Fruit fly (Drosophila melanogaster) whole organism, embryonic: Measurements from ENCODE around the gene Irk1.
A peak's percentile ranks its signal among the peaks of the same experiment; 100 is the strongest.

ENCODE experiments used
- Atf3 ChIP-seq: fragments of 200-800 bp; sonication (Bioruptor generic); optimal IDR thresholded peaks from 3 replicates; lab custom pipeline; 2016; ENCODE audit warnings: missing biosample characterization, missing genetic modification characterization
- B-H2 ChIP-seq: fragments of 200-800 bp; sonication (Bioruptor generic); optimal IDR thresholded peaks from 2 replicates; lab custom pipeline; 2018; ENCODE audit warnings: missing biosample characterization, mild to moderate bottlenecking, missing genetic modification characterization
- CG11696 ChIP-seq: fragments of 200-800 bp; sonication (Bioruptor generic); IDR thresholded peaks from 2 replicates; pipeline ENCODE4 v1.3.6; 2022; ENCODE audit warnings: missing biosample characterization, missing genetic modification characterization
- CG12219 ChIP-seq: fragments of 200-800 bp; sonication (Bioruptor generic); optimal IDR thresholded peaks from 3 replicates; lab custom pipeline; 2018; ENCODE audit warnings: missing biosample characterization, mild to moderate bottlenecking, missing genetic modification characterization
- CG12659 ChIP-seq: fragments of 200-800 bp; sonication (Bioruptor generic); optimal IDR thresholded peaks from 3 replicates; lab custom pipeline; 2017; ENCODE audit warnings: mild to moderate bottlenecking, missing biosample characterization, missing genetic modification reagents, missing genetic modification characterization
- CG14014 ChIP-seq: fragments of 200-800 bp; sonication (Bioruptor generic); IDR thresholded peaks from 2 replicates; pipeline ENCODE4 v1.3.6; 2022; ENCODE audit warnings: missing biosample characterization, missing genetic modification characterization
- CG15696 ChIP-seq: fragments of 200-800 bp; sonication (Bioruptor generic); optimal IDR thresholded peaks from 2 replicates; lab custom pipeline; 2019; ENCODE audit warnings: missing biosample characterization, mild to moderate bottlenecking, missing genetic modification characterization, moderate library complexity
- CG1602 ChIP-seq: fragments of 200-800 bp; sonication (Bioruptor generic); optimal IDR thresholded peaks from 3 replicates; lab custom pipeline; 2016; ENCODE audit warnings: missing biosample characterization, missing genetic modification characterization
- CG17612 ChIP-seq: fragments of 200-800 bp; sonication (Bioruptor generic); IDR thresholded peaks from 2 replicates; pipeline ENCODE4 v1.3.6; 2022; ENCODE audit warnings: missing biosample characterization, missing genetic modification characterization
- CG2202 ChIP-seq: fragments of 200-800 bp; sonication (Bioruptor generic); optimal IDR thresholded peaks from 2 replicates; lab custom pipeline; 2018; ENCODE audit warnings: missing biosample characterization, mild to moderate bottlenecking, missing genetic modification characterization
- CG2712 ChIP-seq: fragments of 200-800 bp; optimal IDR thresholded peaks from 3 replicates; lab custom pipeline; 2019; ENCODE audit warnings: missing biosample characterization, mild to moderate bottlenecking, missing genetic modification characterization, moderate library complexity
- CG3163 ChIP-seq: fragments of 200-800 bp; sonication (Bioruptor generic); optimal IDR thresholded peaks from 3 replicates; lab custom pipeline; 2016; ENCODE audit warnings: missing biosample characterization, missing genetic modification characterization
- CG32772 ChIP-seq: fragments of 200-800 bp; sonication (Bioruptor generic); IDR thresholded peaks from 2 replicates; pipeline ENCODE4 v1.3.6; 2022; ENCODE audit warnings: missing biosample characterization, missing genetic modification characterization
- CG3838 ChIP-seq: fragments of 200-800 bp; sonication (Bioruptor generic); optimal IDR thresholded peaks from 3 replicates; lab custom pipeline; 2016; ENCODE audit warnings: missing biosample characterization, missing genetic modification characterization
- CG42726 ChIP-seq: fragments of 200-800 bp; sonication (Bioruptor generic); IDR thresholded peaks from 2 replicates; pipeline ENCODE4 v1.3.6; 2022; ENCODE audit warnings: missing biosample characterization, missing genetic modification characterization; ENCODE audit not compliant: partially characterized antibody
- CG4730 ChIP-seq: fragments of 200-800 bp; sonication (Bioruptor generic); IDR thresholded peaks from 2 replicates; pipeline ENCODE4 v1.3.6; 2022; ENCODE audit warnings: missing biosample characterization, missing genetic modification characterization
- CHES-1-like ChIP-seq: fragments of 200-800 bp; sonication (Bioruptor generic); optimal IDR thresholded peaks from 2 replicates; lab custom pipeline; 2016; ENCODE audit warnings: missing biosample characterization, missing genetic modification characterization
- CkIIα-i1 ChIP-seq: fragments of 200-800 bp; sonication (Bioruptor generic); IDR thresholded peaks from 2 replicates; pipeline ENCODE4 v1.3.6; 2022; ENCODE audit warnings: missing biosample characterization, missing genetic modification characterization
- D19A ChIP-seq: fragments of 200-800 bp; optimal IDR thresholded peaks from 3 replicates; lab custom pipeline; 2019; ENCODE audit warnings: missing biosample characterization, mild to moderate bottlenecking, missing genetic modification characterization, moderate library complexity
- GATAe ChIP-seq: fragments of 200-800 bp; sonication (Bioruptor generic); conservative IDR thresholded peaks from 2 replicates; pipeline ENCODE4 v1.3.6; 2022; ENCODE audit warnings: missing biosample characterization, missing genetic modification characterization
- H2.0 ChIP-seq: fragments of 200-800 bp; sonication (Bioruptor generic); IDR thresholded peaks from 2 replicates; pipeline ENCODE4 v1.3.6; 2022; ENCODE audit warnings: missing biosample characterization, missing genetic modification characterization
- HmgD ChIP-seq: fragments of 200-800 bp; sonication (Bioruptor generic); optimal IDR thresholded peaks from 3 replicates; lab custom pipeline; 2016; ENCODE audit warnings: missing biosample characterization, missing genetic modification characterization
- MBD-R2 ChIP-seq: fragments of 200-800 bp; sonication (Bioruptor generic); IDR thresholded peaks from 2 replicates; pipeline ENCODE4 v1.3.6; 2022; ENCODE audit warnings: missing biosample characterization, missing genetic modification characterization
- Med ChIP-seq: fragments of 200-800 bp; sonication (Bioruptor generic); peaks from one replicate; lab custom pipeline; 2016; ENCODE audit warnings: missing biosample characterization, missing genetic modification characterization, mild to moderate bottlenecking, inconsistent platforms, moderate library complexity
- NC2β ChIP-seq: fragments of 200-800 bp; sonication (Bioruptor generic); optimal IDR thresholded peaks from 2 replicates; lab custom pipeline; 2016; ENCODE audit warnings: missing biosample characterization, missing genetic modification characterization
- Nf-YC ChIP-seq: fragments of 200-800 bp; optimal IDR thresholded peaks from 3 replicates; lab custom pipeline; 2019; ENCODE audit warnings: missing biosample characterization, mild to moderate bottlenecking, missing genetic modification characterization, moderate library complexity
- Ravus ChIP-seq: fragments of 200-800 bp; sonication (Bioruptor generic); IDR thresholded peaks from 2 replicates; pipeline ENCODE4 v1.3.6; 2022; ENCODE audit warnings: missing biosample characterization, missing genetic modification characterization
- Ssrp ChIP-seq: fragments of 200-800 bp; sonication (Bioruptor generic); optimal IDR thresholded peaks from 2 replicates; lab custom pipeline; 2018; ENCODE audit warnings: missing biosample characterization, mild to moderate bottlenecking, missing genetic modification characterization, moderate library complexity
- Taf1 ChIP-seq: fragments of 200-800 bp; sonication (Bioruptor generic); IDR thresholded peaks from 2 replicates; pipeline ENCODE4 v1.3.6; 2022; ENCODE audit warnings: missing biosample characterization, missing genetic modification characterization
- Usf ChIP-seq: fragments of 200-800 bp; sonication (Bioruptor generic); optimal IDR thresholded peaks from 2 replicates; lab custom pipeline; 2017; ENCODE audit warnings: missing genotype, missing biosample characterization, missing genetic modification characterization
- Xrp1 ChIP-seq: fragments of 200-800 bp; sonication (Bioruptor generic); IDR thresholded peaks from 2 replicates; pipeline ENCODE4 v1.3.6; 2022; ENCODE audit warnings: missing biosample characterization, missing genetic modification characterization
- aop ChIP-seq: fragments of 200-800 bp; sonication (Bioruptor generic); IDR thresholded peaks from 2 replicates; pipeline ENCODE4 v1.3.6; 2022; ENCODE audit warnings: missing biosample characterization, missing genetic modification characterization
- bsh ChIP-seq, 2 experiments: fragments of 200-800 bp; sonication (Bioruptor generic); optimal IDR thresholded peaks; 2 replicates each; lab custom pipeline; 2017 to 2018; ENCODE audit warnings: mild to moderate bottlenecking in 2 of 2, missing biosample characterization in 2 of 2, missing genetic modification characterization in 2 of 2, moderate library complexity in 1 of 2
- crol ChIP-seq: fragments of 200-800 bp; sonication (Bioruptor generic); IDR thresholded peaks from 2 replicates; pipeline ENCODE4 v1.3.6; 2022; ENCODE audit warnings: missing biosample characterization, missing genetic modification characterization
- emc ChIP-seq: fragments of 200-800 bp; sonication (Bioruptor generic); optimal IDR thresholded peaks from 2 replicates; lab custom pipeline; 2016; ENCODE audit warnings: missing biosample characterization, missing genetic modification characterization
- gem ChIP-seq: fragments of 200-800 bp; sonication (Bioruptor generic); optimal IDR thresholded peaks from 2 replicates; lab custom pipeline; 2019; ENCODE audit warnings: missing biosample characterization, mild to moderate bottlenecking, missing genetic modification characterization, moderate library complexity
- her ChIP-seq: fragments of 200-800 bp; sonication (Bioruptor generic); optimal IDR thresholded peaks from 2 replicates; lab custom pipeline; 2016; ENCODE audit warnings: missing biosample characterization, missing genetic modification characterization
- hth ChIP-seq: fragments of >200 bp; optimal IDR thresholded peaks from 2 replicates; lab custom pipeline; 2017; ENCODE audit warnings: inconsistent platforms
- jumu ChIP-seq: fragments of 200-800 bp; sonication (Bioruptor generic); optimal IDR thresholded peaks from 3 replicates; lab custom pipeline; 2016; ENCODE audit warnings: missing biosample characterization, missing genetic modification characterization
- lola ChIP-seq, 3 experiments: fragments of >200 bp in 2 of 3; fragments of 200-800 bp in 1 of 3; sonication (Bioruptor generic) in 1 of 3; optimal IDR thresholded peaks; 2 replicates each; lab custom pipeline; 2017 to 2019; ENCODE audit warnings: missing biosample characterization in 3 of 3, missing genetic modification characterization in 3 of 3, mild to moderate bottlenecking in 1 of 3, moderate library complexity in 1 of 3
- nau ChIP-seq: fragments of 200-800 bp; sonication (Bioruptor generic); optimal IDR thresholded peaks from 3 replicates; lab custom pipeline; 2017; ENCODE audit warnings: missing biosample characterization, mild to moderate bottlenecking, missing genetic modification characterization, missing genetic modification reagents
- oc ChIP-seq: fragments of 200-800 bp; sonication (Bioruptor generic); optimal IDR thresholded peaks from 2 replicates; lab custom pipeline; 2018; ENCODE audit warnings: missing biosample characterization, mild to moderate bottlenecking, missing genetic modification characterization, moderate library complexity
- pita ChIP-seq: fragments of 200-800 bp; sonication (Bioruptor generic); optimal IDR thresholded peaks from 2 replicates; lab custom pipeline; 2017; ENCODE audit warnings: missing biosample characterization, mild to moderate bottlenecking, missing genetic modification characterization
- prd ChIP-seq, 3 experiments: fragments of >200 bp in 2 of 3; fragments of 200-800 bp in 1 of 3; sonication (Bioruptor generic) in 1 of 3; optimal IDR thresholded peaks in 2 of 3; IDR thresholded peaks in 1 of 3; 2 replicates in 2 of 3; 3 replicates in 1 of 3; pipeline versions ENCODE4 v1.3.6 to Lab custom; 2017 to 2022; ENCODE audit warnings: missing biosample characterization in 1 of 3, missing genetic modification characterization in 1 of 3
- row ChIP-seq: fragments of 200-800 bp; sonication (Bioruptor generic); IDR thresholded peaks from 3 replicates; pipeline ENCODE4 v1.3.6; 2022; ENCODE audit warnings: missing biosample characterization, missing genetic modification characterization
- sna ChIP-seq: fragments of 200-800 bp; sonication (Bioruptor generic); IDR thresholded peaks from 2 replicates; pipeline ENCODE4 v1.3.6; 2022; ENCODE audit warnings: missing biosample characterization, missing genetic modification characterization; ENCODE audit not compliant: partially characterized antibody
- tgo ChIP-seq: fragments of 200-800 bp; sonication (Bioruptor generic); IDR thresholded peaks from 3 replicates; pipeline ENCODE4 v1.3.6; 2022; ENCODE audit warnings: missing biosample characterization, missing genetic modification characterization
- tio ChIP-seq: fragments of 200-800 bp; sonication (Bioruptor generic); optimal IDR thresholded peaks from 2 replicates; lab custom pipeline; 2017; ENCODE audit warnings: missing biosample characterization, missing genetic modification characterization, inconsistent platforms
- tx ChIP-seq: fragments of 200-800 bp; sonication (Bioruptor generic); optimal IDR thresholded peaks from 2 replicates; lab custom pipeline; 2016; ENCODE audit warnings: missing biosample characterization, missing genetic modification characterization
- unpg ChIP-seq: fragments of 200-800 bp; sonication (Bioruptor generic); optimal IDR thresholded peaks from 3 replicates; lab custom pipeline; 2018; ENCODE audit warnings: missing biosample characterization, mild to moderate bottlenecking, missing genetic modification characterization, moderate library complexity
- usp ChIP-seq: fragments of >200 bp; optimal IDR thresholded peaks from 2 replicates; lab custom pipeline; 2017; ENCODE audit warnings: missing biosample characterization, missing genetic modification characterization
- zf30C ChIP-seq: fragments of 200-800 bp; sonication (Bioruptor generic); optimal IDR thresholded peaks from 3 replicates; lab custom pipeline; 2018; ENCODE audit warnings: missing biosample characterization, mild to moderate bottlenecking, missing genetic modification characterization

Gene Irk1

DNA sequence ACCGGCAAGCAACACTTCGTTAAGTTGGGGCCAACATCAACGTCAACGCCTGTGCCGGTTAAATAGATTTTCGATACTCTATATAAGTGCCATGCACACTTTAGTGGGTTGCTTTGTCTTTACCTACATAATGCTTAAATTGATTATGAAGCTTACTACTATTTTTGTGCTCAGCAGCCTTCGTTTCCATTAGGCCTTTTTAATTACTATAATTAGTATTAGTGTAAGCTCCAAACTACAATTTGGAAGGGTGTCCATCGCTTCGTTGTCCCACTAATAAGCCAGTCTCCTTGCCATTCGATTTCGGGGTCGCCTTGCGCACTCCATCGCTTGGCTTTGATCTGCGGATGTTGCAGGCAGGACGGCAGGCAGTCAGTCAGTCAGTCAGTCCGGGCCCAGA is 20.5 kb upstream of the Irk1 start (continued):
- TF ChIP-seq tx (GFP tag; lab: Kevin White, UChicago) = no peak
- TF ChIP-seq unpg (GFP tag; lab: Kevin White, UChicago) = peak; percentile 3
- TF ChIP-seq tio = no peak
- no peak for TF ChIP-seq CG17612
- no peak for TF ChIP-seq Taf1 (GFP tag; lab: Robert Waterston, UW)
- peak in 1 of 2 experiments; percentile 6 for TF ChIP-seq bsh (GFP tag; optimal IDR thresholded peaks at IDR 0.05; lab: Kevin White, UChicago)
- TF ChIP-seq CHES-1-like (GFP tag; lab: Kevin White, UChicago) = no peak
- TF ChIP-seq CG2202 = no peak
- no peak for TF ChIP-seq pita
- no peak for TF ChIP-seq CkIIα-i1
- peak; percentile 30; the same call in 1 of the 2 replicates for TF ChIP-seq Xrp1 (GFP tag; lab: Robert Waterston, UW)
- no peak for TF ChIP-seq CG12659
- TF ChIP-seq CG42726 (GFP tag; lab: Robert Waterston, UW) = no peak
- TF ChIP-seq MBD-R2 = no peak
- no peak for TF ChIP-seq CG3163 (GFP tag; lab: Kevin White, UChicago)
- TF ChIP-seq CG32772 = no peak
- TF ChIP-seq CG12219 (GFP tag; lab: Kevin White, UChicago) = no peak
- TF ChIP-seq gem (tag; lab: Kevin White, UChicago) = peak; percentile 26
- no peak for TF ChIP-seq HmgD
- 0 out of 3 replicates have a peak, but pooled peaks have one; percentile 19 for TF ChIP-seq tgo (GFP tag; lab: Robert Waterston, UW)
- TF ChIP-seq Ssrp = no peak
- no peak for TF ChIP-seq NC2β (GFP tag; lab: Kevin White, UChicago)
- no peak for TF ChIP-seq usp (GFP tag; lab: Kevin White, UChicago)
- TF ChIP-seq her (GFP tag; lab: Kevin White, UChicago) = no peak
- TF ChIP-seq jumu (GFP tag; lab: Kevin White, UChicago) = no peak
- TF ChIP-seq sna (GFP tag; lab: Robert Waterston, UW) = no peak
- TF ChIP-seq CG3838 = no peak
- TF ChIP-seq B-H2 = no peak
- 0 out of 3 replicates have a peak, but pooled peaks have one; percentile 11 for TF ChIP-seq row (GFP tag; lab: Robert Waterston, UW)
- TF ChIP-seq Atf3 (GFP tag; lab: Kevin White, UChicago) = no peak
- no peak for TF ChIP-seq aop (GFP tag; lab: Robert Waterston, UW)
- TF ChIP-seq zf30C (GFP tag; lab: Kevin White, UChicago) = no peak
- TF ChIP-seq oc = no peak
- TF ChIP-seq emc (GFP tag; lab: Kevin White, UChicago) = no peak
- TF ChIP-seq GATAe = no peak
- peak; percentile 1; the same call in 1 of the 2 replicates for TF ChIP-seq crol (GFP tag; lab: Robert Waterston, UW)
- peak; percentile 88 for TF ChIP-seq D19A (tag; lab: Kevin White, UChicago)
- TF ChIP-seq hth (lab: Kevin White, UChicago) = no peak
- peak; percentile 47 for TF ChIP-seq Med (GFP tag; lab: Kevin White, UChicago)
- no peak for TF ChIP-seq CG11696 (GFP tag; lab: Robert Waterston, UW)
- no peak for TF ChIP-seq Nf-YC
- TF ChIP-seq CG14014 (GFP tag; lab: Robert Waterston, UW) = no peak
- TF ChIP-seq Ravus (GFP tag; lab: Robert Waterston, UW) = no peak
- no peak for TF ChIP-seq H2.0 (GFP tag; lab: Robert Waterston, UW)
- TF ChIP-seq Usf (GFP tag; lab: Kevin White, UChicago) = no peak
- TF ChIP-seq prd (optimal IDR thresholded peaks at IDR 0.05; lab: Kevin White, UChicago) = no peak
- TF ChIP-seq prd (GFP tag; IDR thresholded peaks at IDR 0.05; lab: Robert Waterston, UW) = no peak
- TF ChIP-seq CG15696 = no peak
- TF ChIP-seq CG1602 (GFP tag; lab: Kevin White, UChicago) = no peak
- no peak for TF ChIP-seq nau (GFP tag; lab: Kevin White, UChicago)
- peak; percentile 16 for TF ChIP-seq CG2712 (tag; lab: Kevin White, UChicago)
- no peak for TF ChIP-seq CG4730 (GFP tag; lab: Robert Waterston, UW)
- peak in 1 of 3 experiments; percentile 2 for TF ChIP-seq lola (GFP tag; optimal IDR thresholded peaks at IDR 0.05; lab: Kevin White, UChicago)
